Fruit fly (Drosophila melanogaster) whole organism, embryonic: ENCODE measurements around the gene cort.
A peak's percentile ranks its signal among the peaks of the same experiment; 100 is the strongest.

ENCODE experiments used
- CG10209 ChIP-seq: fragments of 200-800 bp; sonication (Bioruptor generic); optimal IDR thresholded peaks from 3 replicates; lab custom pipeline; 2017; ENCODE audit warnings: missing biosample characterization, mild to moderate bottlenecking, missing genetic modification characterization, missing genetic modification reagents
- CG10267 ChIP-seq: fragments of 200-800 bp; sonication (Bioruptor generic); optimal IDR thresholded peaks from 2 replicates; lab custom pipeline; 2018; ENCODE audit warnings: missing biosample characterization, mild to moderate bottlenecking, missing genetic modification characterization, moderate library complexity
- CG13287 ChIP-seq: fragments of 200-800 bp; sonication (Bioruptor generic); IDR thresholded peaks from 2 replicates; pipeline ENCODE4 v1.3.6; 2022; ENCODE audit warnings: missing biosample characterization, missing genetic modification characterization; ENCODE audit not compliant: partially characterized antibody
- CG14710 ChIP-seq: fragments of 200-800 bp; sonication (Bioruptor generic); optimal IDR thresholded peaks from 3 replicates; lab custom pipeline; 2019; ENCODE audit warnings: missing biosample characterization, mild to moderate bottlenecking, missing genetic modification characterization, moderate library complexity
- CG15011 ChIP-seq: fragments of 200-800 bp; sonication (Bioruptor generic); optimal IDR thresholded peaks from 3 replicates; lab custom pipeline; 2018; ENCODE audit warnings: missing biosample characterization, mild to moderate bottlenecking, missing genetic modification characterization
- CG15514 ChIP-seq: fragments of 200-800 bp; sonication (Bioruptor generic); optimal IDR thresholded peaks from 3 replicates; lab custom pipeline; 2017; ENCODE audit warnings: missing biosample characterization, missing genetic modification characterization, mild to moderate bottlenecking, moderate library complexity, missing genetic modification reagents
- CG17359 ChIP-seq: fragments of 200-800 bp; sonication (Bioruptor generic); optimal IDR thresholded peaks from 3 replicates; lab custom pipeline; 2018; ENCODE audit warnings: missing biosample characterization, mild to moderate bottlenecking, missing genetic modification characterization, moderate library complexity
- CG30431 ChIP-seq: fragments of 200-800 bp; sonication (Bioruptor generic); optimal IDR thresholded peaks from 2 replicates; lab custom pipeline; 2017; ENCODE audit warnings: missing biosample characterization, missing genetic modification characterization
- CG3065 ChIP-seq: fragments of 200-800 bp; sonication (Bioruptor generic); optimal IDR thresholded peaks from 2 replicates; lab custom pipeline; 2016; ENCODE audit warnings: missing biosample characterization, missing genetic modification characterization
- CG34224 ChIP-seq: fragments of 200-800 bp; sonication (Bioruptor generic); IDR thresholded peaks from 3 replicates; pipeline ENCODE4 v1.3.6; 2022; ENCODE audit warnings: missing biosample characterization, missing genetic modification characterization; ENCODE audit not compliant: partially characterized antibody
- CG34376 ChIP-seq: fragments of 200-800 bp; sonication (Bioruptor generic); optimal IDR thresholded peaks from 2 replicates; lab custom pipeline; 2018; ENCODE audit warnings: missing biosample characterization, mild to moderate bottlenecking, missing genetic modification characterization
- CG4617 ChIP-seq: fragments of 200-800 bp; sonication (Bioruptor generic); optimal IDR thresholded peaks from 3 replicates; lab custom pipeline; 2016; ENCODE audit warnings: missing biosample characterization, missing genetic modification characterization, borderline replicate concordance
- CG5953 ChIP-seq: fragments of 200-800 bp; sonication (Bioruptor generic); IDR thresholded peaks from 2 replicates; pipeline ENCODE4 v1.3.6; 2022; ENCODE audit warnings: missing biosample characterization, missing genetic modification characterization
- CG6175 ChIP-seq: fragments of 200-800 bp; sonication (Bioruptor generic); IDR thresholded peaks from 3 replicates; pipeline ENCODE4 v1.3.6; 2022; ENCODE audit warnings: missing biosample characterization, missing genetic modification characterization
- CG7745 ChIP-seq: fragments of 200-800 bp; sonication (Bioruptor generic); optimal IDR thresholded peaks from 2 replicates; lab custom pipeline; 2018; ENCODE audit warnings: missing biosample characterization, mild to moderate bottlenecking, missing genetic modification characterization, moderate library complexity
- CG8478 ChIP-seq: fragments of >200 bp; optimal IDR thresholded peaks from 2 replicates; lab custom pipeline; 2018
- CG9797 ChIP-seq: fragments of 200-800 bp; sonication (Bioruptor generic); optimal IDR thresholded peaks from 3 replicates; lab custom pipeline; 2018; ENCODE audit warnings: missing biosample characterization, mild to moderate bottlenecking, missing genetic modification characterization
- D19A ChIP-seq: fragments of 200-800 bp; optimal IDR thresholded peaks from 3 replicates; lab custom pipeline; 2019; ENCODE audit warnings: missing biosample characterization, mild to moderate bottlenecking, missing genetic modification characterization, moderate library complexity
- Dip2 ChIP-seq: fragments of 200-800 bp; sonication (Bioruptor generic); IDR thresholded peaks from 2 replicates; pipeline ENCODE4 v1.3.6; 2022; ENCODE audit warnings: missing biosample characterization, missing genetic modification characterization
- E2f2 ChIP-seq: fragments of 200-800 bp; sonication (Bioruptor generic); IDR thresholded peaks from 2 replicates; pipeline ENCODE4 v1.3.6; 2022; ENCODE audit warnings: missing biosample characterization, missing genetic modification characterization
- ERR ChIP-seq: fragments of 200-800 bp; sonication (Bioruptor generic); optimal IDR thresholded peaks from 2 replicates; lab custom pipeline; 2016; ENCODE audit warnings: missing biosample characterization, missing genetic modification characterization
- H2.0 ChIP-seq: fragments of 200-800 bp; sonication (Bioruptor generic); IDR thresholded peaks from 2 replicates; pipeline ENCODE4 v1.3.6; 2022; ENCODE audit warnings: missing biosample characterization, missing genetic modification characterization
- Hr3 ChIP-seq: fragments of 200-800 bp; sonication (Bioruptor generic); optimal IDR thresholded peaks from 3 replicates; lab custom pipeline; 2016; ENCODE audit warnings: missing biosample characterization, missing genetic modification characterization
- MESR4 ChIP-seq: fragments of 200-800 bp; sonication (Bioruptor generic); optimal IDR thresholded peaks from 2 replicates; lab custom pipeline; 2018; ENCODE audit warnings: missing biosample characterization, mild to moderate bottlenecking, missing genetic modification characterization, moderate library complexity
- Mad ChIP-seq: fragments of 200-800 bp; sonication (Bioruptor generic); optimal IDR thresholded peaks from 2 replicates; lab custom pipeline; 2016; ENCODE audit warnings: missing biosample characterization, missing genetic modification characterization
- Med ChIP-seq: fragments of 200-800 bp; sonication (Bioruptor generic); peaks from one replicate; lab custom pipeline; 2016; ENCODE audit warnings: missing biosample characterization, missing genetic modification characterization, mild to moderate bottlenecking, inconsistent platforms, moderate library complexity
- Ravus ChIP-seq: fragments of 200-800 bp; sonication (Bioruptor generic); IDR thresholded peaks from 2 replicates; pipeline ENCODE4 v1.3.6; 2022; ENCODE audit warnings: missing biosample characterization, missing genetic modification characterization
- Rfx ChIP-seq: fragments of 200-800 bp; sonication (Bioruptor generic); IDR thresholded peaks from 2 replicates; pipeline ENCODE4 v1.3.6; 2022; ENCODE audit warnings: missing biosample characterization, missing genetic modification characterization
- YL-1 ChIP-seq: fragments of 200-800 bp; sonication (Bioruptor generic); optimal IDR thresholded peaks from 3 replicates; lab custom pipeline; 2017; ENCODE audit warnings: missing biosample characterization, mild to moderate bottlenecking, missing genetic modification characterization
- ab ChIP-seq: fragments of 200-800 bp; sonication (Bioruptor generic); optimal IDR thresholded peaks from 2 replicates; lab custom pipeline; 2016; ENCODE audit warnings: missing biosample characterization, missing genetic modification characterization
- ac ChIP-seq: fragments of 200-800 bp; sonication (Bioruptor generic); optimal IDR thresholded peaks from 3 replicates; lab custom pipeline; 2017; ENCODE audit warnings: missing biosample characterization, mild to moderate bottlenecking, missing genetic modification characterization
- br ChIP-seq: fragments of >200 bp; optimal IDR thresholded peaks from 2 replicates; lab custom pipeline; 2017
- crp ChIP-seq, 2 experiments: fragments of 200-800 bp; sonication (Bioruptor generic); optimal IDR thresholded peaks; 2 replicates in 1 of 2; 3 replicates in 1 of 2; lab custom pipeline; 2017; ENCODE audit warnings: missing biosample characterization in 2 of 2, missing genetic modification characterization in 2 of 2, mild to moderate bottlenecking in 1 of 2, moderate library complexity in 1 of 2
- cwo ChIP-seq: fragments of 200-800 bp; sonication (Bioruptor generic); optimal IDR thresholded peaks from 3 replicates; lab custom pipeline; 2017; ENCODE audit warnings: missing biosample characterization, missing genetic modification characterization, mild to moderate bottlenecking, moderate library complexity, missing genetic modification reagents
- danr ChIP-seq: fragments of 200-800 bp; sonication (Bioruptor generic); IDR thresholded peaks from 2 replicates; pipeline ENCODE4 v1.3.6; 2022; ENCODE audit warnings: missing biosample characterization, missing genetic modification characterization
- disco-r ChIP-seq: fragments of 200-800 bp; sonication (Bioruptor generic); optimal IDR thresholded peaks from 2 replicates; lab custom pipeline; 2016; ENCODE audit warnings: missing biosample characterization, missing genetic modification characterization
- exex ChIP-seq: fragments of 200-800 bp; sonication (Bioruptor generic); optimal IDR thresholded peaks from 4 replicates; lab custom pipeline; 2018; ENCODE audit warnings: missing biosample characterization, mild to moderate bottlenecking, missing genetic modification characterization, moderate library complexity
- gfzf ChIP-seq: fragments of 200-800 bp; sonication (Bioruptor generic); optimal IDR thresholded peaks from 2 replicates; lab custom pipeline; 2016; ENCODE audit warnings: missing biosample characterization, mild to moderate bottlenecking, missing genetic modification characterization, moderate library complexity
- hth ChIP-seq: fragments of >200 bp; optimal IDR thresholded peaks from 2 replicates; lab custom pipeline; 2017; ENCODE audit warnings: inconsistent platforms
- pan ChIP-seq, 4 experiments: fragments of >200 bp in 3 of 4; fragments of 200-800 bp in 1 of 4; sonication (Bioruptor generic) in 1 of 4; optimal IDR thresholded peaks in 3 of 4; IDR thresholded peaks in 1 of 4; 2 replicates each; pipeline versions ENCODE4 v1.3.6 to Lab custom; 2017 to 2022; ENCODE audit warnings: missing biosample characterization in 2 of 4, missing genetic modification characterization in 2 of 4, mixed read lengths in 1 of 4
- phol ChIP-seq: fragments of 200-800 bp; sonication (Bioruptor generic); optimal IDR thresholded peaks from 3 replicates; lab custom pipeline; 2018; ENCODE audit warnings: missing biosample characterization, mild to moderate bottlenecking, missing genetic modification characterization, moderate library complexity
- pzg ChIP-seq: fragments of 200-800 bp; sonication (Bioruptor generic); optimal IDR thresholded peaks from 3 replicates; lab custom pipeline; 2018; ENCODE audit warnings: missing biosample characterization, mild to moderate bottlenecking, missing genetic modification characterization, moderate library complexity
- schlank ChIP-seq: fragments of 200-800 bp; sonication (Bioruptor generic); optimal IDR thresholded peaks from 2 replicates; lab custom pipeline; 2018; ENCODE audit warnings: missing biosample characterization, mild to moderate bottlenecking, missing genetic modification characterization
- sens-2 ChIP-seq: fragments of 200-800 bp; sonication (Bioruptor generic); IDR thresholded peaks from 2 replicates; pipeline ENCODE4 v1.3.6; 2022; ENCODE audit warnings: missing biosample characterization, missing genetic modification characterization
- stwl ChIP-seq: fragments of 200-800 bp; sonication (Bioruptor generic); optimal IDR thresholded peaks from 3 replicates; lab custom pipeline; 2018; ENCODE audit warnings: missing biosample characterization, mild to moderate bottlenecking, missing genetic modification characterization, moderate library complexity
- tgo ChIP-seq: fragments of 200-800 bp; sonication (Bioruptor generic); IDR thresholded peaks from 3 replicates; pipeline ENCODE4 v1.3.6; 2022; ENCODE audit warnings: missing biosample characterization, missing genetic modification characterization
- twi ChIP-seq: fragments of 200-800 bp; optimal IDR thresholded peaks from 2 replicates; lab custom pipeline; 2019; ENCODE audit warnings: missing biosample characterization, mild to moderate bottlenecking, missing genetic modification characterization, moderate library complexity
- vnd ChIP-seq: fragments of 200-800 bp; sonication (Bioruptor generic); IDR thresholded peaks from 3 replicates; pipeline ENCODE4 v1.3.6; 2022; ENCODE audit warnings: missing biosample characterization, missing genetic modification characterization; ENCODE audit not compliant: partially characterized antibody
- wek ChIP-seq: fragments of 200-800 bp; sonication (Bioruptor generic); optimal IDR thresholded peaks from 3 replicates; lab custom pipeline; 2018; ENCODE audit warnings: missing biosample characterization, mild to moderate bottlenecking, missing genetic modification characterization, moderate library complexity

Gene cort

DNA sequence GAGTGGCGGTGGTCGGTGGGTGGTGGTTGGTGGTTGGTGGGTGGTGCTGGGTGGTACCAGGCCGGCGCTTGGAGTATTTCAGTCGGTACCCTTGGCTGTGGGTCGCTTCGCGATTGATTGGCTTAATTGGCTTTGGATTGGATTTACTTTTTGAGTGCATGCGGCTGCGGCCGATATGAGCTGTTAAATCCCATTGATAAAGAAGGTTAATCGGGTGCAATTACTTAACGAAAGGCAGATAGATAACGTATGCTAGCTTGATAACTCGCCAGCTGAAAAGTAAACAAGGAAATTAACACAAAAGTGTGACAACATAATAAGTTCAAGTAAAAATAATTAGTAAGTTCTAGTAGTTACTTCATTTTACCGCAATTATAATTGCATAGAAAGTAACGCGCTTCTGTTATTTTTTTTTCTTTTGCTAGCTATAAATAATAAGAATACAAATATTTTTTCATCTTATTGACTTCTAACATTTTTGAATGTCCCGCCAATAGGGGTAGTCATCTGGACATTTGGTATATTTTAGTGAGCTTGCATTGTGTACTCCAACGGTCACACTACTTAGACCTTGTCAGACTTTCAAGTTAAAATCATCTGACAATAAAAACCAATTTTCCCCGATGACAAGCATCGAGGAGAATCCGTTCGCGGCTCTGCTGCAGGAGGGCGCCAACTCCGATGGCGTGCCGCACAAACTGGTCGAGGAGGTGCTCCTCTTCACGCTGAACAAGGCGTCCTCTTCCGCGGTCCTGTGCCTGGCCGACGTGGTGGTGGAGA is 18.3 kb downstream of the cort start, which contains the start of the genes CG31636 and Ube4A:
Gene CG31636 (minus strand): TSS at position 184 of the 780 bp plus-strand sequence.
Gene Ube4A (plus strand): TSS at position 549 of the 780 bp plus-strand sequence.
- TF ChIP-seq danr (GFP tag; lab: Robert Waterston, UW) (no peak), CG15011 (GFP tag; lab: Kevin White, UChicago) (no peak), CG13287 (GFP tag; lab: Robert Waterston, UW) (0 out of 2 replicates have a peak, but pooled peaks have one; percentile 19), wek (GFP tag; lab: Kevin White, UChicago) (peak; percentile 96), Hr3 (GFP tag; lab: Kevin White, UChicago) (no peak), cwo (GFP tag; lab: Kevin White, UChicago) (no peak), sens-2 (GFP tag; lab: Robert Waterston, UW) (0 out of 2 replicates have a peak, but pooled peaks have one; percentile 26), vnd (GFP tag; lab: Robert Waterston, UW) (0 out of 3 replicates have a peak, but pooled peaks have one; percentile 37), CG7745 (tag; lab: Kevin White, UChicago) (peak; percentile 86), E2f2 (GFP tag; lab: Robert Waterston, UW) (peak; percentile 94), Rfx (GFP tag; lab: Robert Waterston, UW) (no peak), pzg (GFP tag; lab: Kevin White, UChicago) (peak; percentile 67), Mad (GFP tag; lab: Kevin White, UChicago) (no peak), gfzf (GFP tag; lab: Kevin White, UChicago) (peak; percentile 74), CG34224 (GFP tag; lab: Robert Waterston, UW) (no peak), Ravus (GFP tag; lab: Robert Waterston, UW) (no peak), CG9797 (GFP tag; lab: Kevin White, UChicago) (peak; percentile 69), CG30431 (GFP tag; lab: Kevin White, UChicago) (no peak), br (no peak), ab (no peak), CG17359 (tag; lab: Kevin White, UChicago) (no peak), tgo (GFP tag; lab: Robert Waterston, UW) (no peak), CG14710 (tag; lab: Kevin White, UChicago) (peak; percentile 11), CG10267 (tag; lab: Kevin White, UChicago) (peak; percentile 22), Dip2 (GFP tag; lab: Robert Waterston, UW) (no peak), MESR4 (GFP tag; lab: Kevin White, UChicago) (peak; percentile 82), CG4617 (peak; percentile 88), CG15514 (GFP tag; lab: Kevin White, UChicago) (no peak), CG8478 (lab: Kevin White, UChicago) (no peak), CG10209 (GFP tag; lab: Kevin White, UChicago) (no peak), exex (peak; percentile 82), CG34376 (GFP tag; lab: Kevin White, UChicago) (no peak), hth (lab: Kevin White, UChicago) (no peak), D19A (no peak), pan (optimal IDR thresholded peaks at IDR 0.05; lab: Kevin White, UChicago) (no peak), pan (GFP tag; optimal IDR thresholded peaks at IDR 0.05 in 1 of 2, IDR thresholded peaks at IDR 0.05 in 1 of 2) (no peak), Med (GFP tag; lab: Kevin White, UChicago) (peak; percentile 75), H2.0 (GFP tag; lab: Robert Waterston, UW) (no peak), CG6175 (GFP tag; lab: Robert Waterston, UW) (no peak), ac (GFP tag; lab: Kevin White, UChicago) (no peak), schlank (tag; lab: Kevin White, UChicago) (no peak), crp (GFP tag; optimal IDR thresholded peaks at IDR 0.05; lab: Kevin White, UChicago) (peak in 1 of 2 experiments; percentile 25), ERR (GFP tag; lab: Kevin White, UChicago) (no peak), CG5953 (GFP tag; lab: Robert Waterston, UW) (no peak), stwl (tag; lab: Kevin White, UChicago) (peak; percentile 42), twi (no peak), CG3065 (GFP tag; lab: Kevin White, UChicago) (no peak), phol (tag; lab: Kevin White, UChicago) (no peak), disco-r (GFP tag; lab: Kevin White, UChicago) (no peak), YL-1 (peak; percentile 30)
